Fruit fly (Drosophila melanogaster) whole organism, wandering third instar larva: ENCODE results near the gene Jon74E.

Experiments
- Abd-B ChIP-seq: fragments of >200 bp; optimal IDR thresholded peaks from 2 replicates; lab custom pipeline; 2017; ENCODE audit warnings: missing biosample characterization, missing genetic modification characterization
- CG32264 ChIP-seq: fragments of 200-800 bp; sonication (Bioruptor generic); optimal IDR thresholded peaks from 2 replicates; lab custom pipeline; 2016; ENCODE audit warnings: missing biosample characterization, missing genetic modification characterization
- CG9705 ChIP-seq: fragments of 200-800 bp; sonication (Bioruptor generic); optimal IDR thresholded peaks from 2 replicates; lab custom pipeline; 2018; ENCODE audit warnings: missing biosample characterization, mild to moderate bottlenecking, missing genetic modification characterization
- CrebA ChIP-seq: fragments of 200-800 bp; sonication (Bioruptor generic); optimal IDR thresholded peaks from 2 replicates; lab custom pipeline; 2016; ENCODE audit warnings: missing biosample characterization, mild to moderate bottlenecking, missing genetic modification characterization, borderline replicate concordance
- Dfd ChIP-seq: fragments of >200 bp; optimal IDR thresholded peaks from 2 replicates; lab custom pipeline; 2017; ENCODE audit warnings: missing biosample characterization, missing genetic modification characterization
- Dif ChIP-seq: fragments of 200-275, 200-300 bp; sonication (Bioruptor generic); optimal IDR thresholded peaks from 2 replicates; lab custom pipeline; 2018; ENCODE audit warnings: missing biosample characterization, missing genetic modification characterization; ENCODE audit not compliant: partially characterized antibody
- GATAd ChIP-seq: sonication (Bioruptor generic); optimal IDR thresholded peaks from 2 replicates; lab custom pipeline; 2016; ENCODE audit warnings: missing biosample characterization, missing genetic modification characterization
- HLH106 ChIP-seq: fragments of 200-800 bp; optimal IDR thresholded peaks from 3 replicates; lab custom pipeline; 2019; ENCODE audit warnings: missing biosample characterization, mild to moderate bottlenecking, missing genetic modification characterization, moderate library complexity
- Hnf4 ChIP-seq: fragments of 200-800 bp; sonication (Bioruptor generic); optimal IDR thresholded peaks from 2 replicates; lab custom pipeline; 2016; ENCODE audit warnings: missing biosample characterization, mild to moderate bottlenecking, missing genetic modification characterization
- Hr78 ChIP-seq: fragments of >200 bp; optimal IDR thresholded peaks from 2 replicates; lab custom pipeline; 2017; ENCODE audit warnings: missing biosample characterization, missing genetic modification characterization
- Hr83 ChIP-seq: fragments of 200-300 bp; sonication (Bioruptor generic); optimal IDR thresholded peaks from 2 replicates; lab custom pipeline; 2016; ENCODE audit warnings: missing biosample characterization, mild to moderate bottlenecking, missing genetic modification characterization, moderate library complexity; ENCODE audit not compliant: poor library complexity, severe bottlenecking
- Jra ChIP-seq: sonication (Bioruptor generic); optimal IDR thresholded peaks from 2 replicates; lab custom pipeline; 2016; ENCODE audit warnings: missing biosample characterization, missing genetic modification characterization
- Mio ChIP-seq: sonication (Bioruptor generic); optimal IDR thresholded peaks from 2 replicates; lab custom pipeline; 2016; ENCODE audit warnings: missing biosample characterization, missing genetic modification characterization
- Myc ChIP-seq: fragments of >200 bp; optimal IDR thresholded peaks from 2 replicates; lab custom pipeline; 2017
- N ChIP-seq: fragments of >200 bp; optimal IDR thresholded peaks from 2 replicates; lab custom pipeline; 2018; ENCODE audit warnings: missing biosample characterization, missing external identifiers, missing genetic modification characterization
- OdsH ChIP-seq: fragments of 200-800 bp; sonication (Bioruptor generic); optimal IDR thresholded peaks from 2 replicates; lab custom pipeline; 2016; ENCODE audit warnings: missing biosample characterization, mild to moderate bottlenecking, missing genetic modification characterization
- Rel ChIP-seq, 2 experiments: fragments of 200-800 bp; sonication (Bioruptor generic) in 1 of 2; optimal IDR thresholded peaks; 2 replicates in 1 of 2; 3 replicates in 1 of 2; lab custom pipeline; 2016 to 2019; ENCODE audit warnings: mild to moderate bottlenecking in 2 of 2, missing biosample characterization in 2 of 2, missing genetic modification characterization in 2 of 2, moderate library complexity in 1 of 2
- Sp1 ChIP-seq: fragments of 200-800 bp; sonication (Bioruptor generic); optimal IDR thresholded peaks from 3 replicates; lab custom pipeline; 2019; ENCODE audit warnings: missing biosample characterization, mild to moderate bottlenecking, missing genetic modification characterization, moderate library complexity
- Vsx2 ChIP-seq: fragments of 200-300, 225-300 bp; sonication (Bioruptor generic); optimal IDR thresholded peaks from 2 replicates; lab custom pipeline; 2018; ENCODE audit warnings: missing biosample characterization, missing genetic modification characterization; ENCODE audit not compliant: partially characterized antibody
- br ChIP-seq: fragments of 200-800 bp; sonication (Bioruptor generic); optimal IDR thresholded peaks from 2 replicates; lab custom pipeline; 2016; ENCODE audit warnings: missing biosample characterization, missing genetic modification characterization
- brk ChIP-seq: fragments of 200-800 bp; sonication (Bioruptor generic); optimal IDR thresholded peaks from 2 replicates; lab custom pipeline; 2016; ENCODE audit warnings: missing biosample characterization, mild to moderate bottlenecking, missing genetic modification characterization
- dl ChIP-seq, 2 experiments: fragments of 175-275, 200-275 bp in 1 of 2; fragments of 200-275 bp in 1 of 2; sonication (Bioruptor generic); optimal IDR thresholded peaks; lab custom pipeline; 2018; ENCODE audit warnings: mild to moderate bottlenecking in 2 of 2, missing biosample characterization in 2 of 2, missing genetic modification characterization in 2 of 2, moderate library complexity in 2 of 2; ENCODE audit not compliant: partially characterized antibody in 2 of 2, insufficient read depth in 1 of 2
- dmrt93B ChIP-seq: fragments of 200-800 bp; sonication (Bioruptor generic); optimal IDR thresholded peaks from 2 replicates; lab custom pipeline; 2018; ENCODE audit warnings: missing biosample characterization, mild to moderate bottlenecking, missing genetic modification characterization
- dsf ChIP-seq: sonication (Bioruptor generic); optimal IDR thresholded peaks from 2 replicates; lab custom pipeline; 2016; ENCODE audit warnings: missing biosample characterization, missing genetic modification characterization, borderline replicate concordance
- ey ChIP-seq: fragments of 200-800 bp; sonication (Bioruptor generic); optimal IDR thresholded peaks from 2 replicates; lab custom pipeline; 2016; ENCODE audit warnings: missing biosample characterization, missing genetic modification characterization
- foxo ChIP-seq, 2 experiments: fragments of 200-800 bp; sonication (Bioruptor generic); optimal IDR thresholded peaks; 2 replicates in 1 of 2; 3 replicates in 1 of 2; lab custom pipeline; 2016 to 2017; ENCODE audit warnings: missing biosample characterization in 2 of 2, missing genetic modification characterization in 2 of 2
- fru ChIP-seq: fragments of 200-800 bp; sonication (Bioruptor generic); optimal IDR thresholded peaks from 3 replicates; lab custom pipeline; 2016; ENCODE audit warnings: missing biosample characterization, mild to moderate bottlenecking, missing genetic modification characterization
- h ChIP-seq: fragments of 200-800 bp; sonication (Bioruptor generic); optimal IDR thresholded peaks from 3 replicates; lab custom pipeline; 2016; ENCODE audit warnings: missing biosample characterization, mild to moderate bottlenecking, missing genetic modification characterization
- jim ChIP-seq: fragments of 175-275, 200-325 bp; sonication (Bioruptor generic); optimal IDR thresholded peaks from 2 replicates; lab custom pipeline; 2016; ENCODE audit warnings: missing biosample characterization, mild to moderate bottlenecking, missing genetic modification characterization
- lola ChIP-seq: fragments of >200 bp; optimal IDR thresholded peaks from 2 replicates; lab custom pipeline; 2017; ENCODE audit warnings: missing biosample characterization, missing genetic modification characterization
- pan ChIP-seq: fragments of >200 bp; optimal IDR thresholded peaks from 2 replicates; lab custom pipeline; 2017
- psq ChIP-seq: fragments of 200-800 bp; sonication (Bioruptor generic); optimal IDR thresholded peaks from 3 replicates; lab custom pipeline; 2017; ENCODE audit warnings: missing biosample characterization, mild to moderate bottlenecking, missing genetic modification characterization, moderate library complexity
- rgr ChIP-seq: fragments of 200-800 bp; sonication (Bioruptor generic); optimal IDR thresholded peaks from 3 replicates; lab custom pipeline; 2016; ENCODE audit warnings: missing biosample characterization, mild to moderate bottlenecking, missing genetic modification characterization
- sage ChIP-seq: fragments of 200-800 bp; sonication (Bioruptor generic); optimal IDR thresholded peaks from 2 replicates; lab custom pipeline; 2016; ENCODE audit warnings: missing biosample characterization, mild to moderate bottlenecking, missing genetic modification characterization
- sv ChIP-seq: fragments of 200-800 bp; sonication (Bioruptor generic); optimal IDR thresholded peaks from 3 replicates; lab custom pipeline; 2016; ENCODE audit warnings: missing biosample characterization, missing genetic modification characterization
- tai ChIP-seq: sonication (Bioruptor generic); optimal IDR thresholded peaks from 2 replicates; lab custom pipeline; 2016; ENCODE audit warnings: missing biosample characterization, missing genetic modification characterization
- usp ChIP-seq: fragments of >200 bp; optimal IDR thresholded peaks from 2 replicates; lab custom pipeline; 2017; ENCODE audit warnings: missing biosample characterization, missing genetic modification characterization
- woc ChIP-seq: sonication (Bioruptor generic); optimal IDR thresholded peaks from 2 replicates; lab custom pipeline; 2016; ENCODE audit warnings: missing biosample characterization, mild to moderate bottlenecking, missing genetic modification characterization

Jon74E gene

dm6 chr3L:17513893-17514616 lies 34.9 kb downstream of the Jon74E start, which contains the start of the genes U4-U6-60K and CG7564:
U4-U6-60K (minus strand) TSS chr3L:17513912.
CG7564 (plus strand) TSS chr3L:17514298.
- TF ChIP-seq CG9705 (peak; percentile 59), br (GFP tag; lab: Kevin White, UChicago) (peak; percentile 45), sage (GFP tag; lab: Kevin White, UChicago) (no peak), OdsH (peak; percentile 46), woc (GFP tag; lab: Kevin White, UChicago) (peak; percentile 78), brk (GFP tag; lab: Kevin White, UChicago) (no peak), jim (GFP tag; lab: Kevin White, UChicago) (no peak), HLH106 (tag; lab: Kevin White, UChicago) (peak; percentile 62), ey (peak; percentile 44), Hnf4 (GFP tag; lab: Kevin White, UChicago) (no peak), Abd-B (GFP tag; lab: Kevin White, UChicago) (no peak), Mio (GFP tag; lab: Kevin White, UChicago) (no peak), dsf (GFP tag; lab: Kevin White, UChicago) (peak; percentile 74), Jra (GFP tag; lab: Kevin White, UChicago) (peak; percentile 69), dl (GFP tag; optimal IDR thresholded peaks at IDR 0.05; lab: Kevin White, UChicago; ENCODE audit: insufficient read depth in 1 of 2, partially characterized antibody in 2 of 2) (no peak), psq (GFP tag; lab: Kevin White, UChicago) (peak; percentile 67), CrebA (GFP tag; lab: Kevin White, UChicago) (no peak), dmrt93B (GFP tag; lab: Kevin White, UChicago) (peak; percentile 70), tai (GFP tag; lab: Kevin White, UChicago) (no peak), rgr (GFP tag; lab: Kevin White, UChicago) (peak; percentile 79), sv (GFP tag; lab: Kevin White, UChicago) (peak; percentile 73), CG32264 (peak; percentile 57), h (GFP tag; lab: Kevin White, UChicago) (peak; percentile 69), GATAd (GFP tag; lab: Kevin White, UChicago) (peak; percentile 46), Sp1 (GFP tag; lab: Kevin White, UChicago) (peak; percentile 61), Hr78 (no peak), Vsx2 (GFP tag; lab: Kevin White, UChicago) (no peak), usp (GFP tag; lab: Kevin White, UChicago) (no peak), foxo (GFP tag; optimal IDR thresholded peaks at IDR 0.05; lab: Kevin White, UChicago) (peak in 1 of 2 experiments; percentile 74), Rel (GFP tag; optimal IDR thresholded peaks at IDR 0.05; lab: Kevin White, UChicago) (no peak), Rel (tag; optimal IDR thresholded peaks at IDR 0.05; lab: Kevin White, UChicago) (no peak), N (GFP tag; lab: Kevin White, UChicago) (no peak), Myc (lab: Kevin White, UChicago) (peak; percentile 88), Hr83 (GFP tag; lab: Kevin White, UChicago) (peak; percentile 52), pan (lab: Kevin White, UChicago) (no peak), Dif (GFP tag; lab: Kevin White, UChicago) (no peak), Dfd (no peak), fru (peak; percentile 40), lola (GFP tag; lab: Kevin White, UChicago) (no peak)

dm6 chr3L:17513492-17513891 lies 35.4 kb downstream of the Jon74E start:
- TF ChIP-seq Rel (GFP tag; optimal IDR thresholded peaks at IDR 0.05; lab: Kevin White, UChicago) (no peak), Rel (tag; optimal IDR thresholded peaks at IDR 0.05; lab: Kevin White, UChicago) (no peak), sage (GFP tag; lab: Kevin White, UChicago) (no peak), Sp1 (GFP tag; lab: Kevin White, UChicago) (no peak), dsf (GFP tag; lab: Kevin White, UChicago) (no peak), Vsx2 (GFP tag; lab: Kevin White, UChicago) (no peak), Dif (GFP tag; lab: Kevin White, UChicago) (no peak), fru (no peak), ey (no peak), h (GFP tag; lab: Kevin White, UChicago) (no peak), CG32264 (no peak), CG9705 (no peak), woc (GFP tag; lab: Kevin White, UChicago) (no peak), Dfd (no peak), N (GFP tag; lab: Kevin White, UChicago) (no peak), Mio (GFP tag; lab: Kevin White, UChicago) (no peak), Myc (lab: Kevin White, UChicago) (no peak), pan (lab: Kevin White, UChicago) (no peak), tai (GFP tag; lab: Kevin White, UChicago) (no peak)
- TF ChIP-seq, all 38 proteins: peak for 0
